Worm (Caenorhabditis elegans) whole organism, late embryonic: ENCODE data around the gene F56A11.6.

Experiments
- C08G9.2 ChIP-seq: sonication (generic microtip); optimal IDR thresholded peaks from 2 replicates; lab custom pipeline; 2016; ENCODE audit warnings: mild to moderate bottlenecking, missing genetic modification characterization, moderate library complexity, missing compliant biosample characterization
- F13H6.1 ChIP-seq: sonication (generic microtip); optimal IDR thresholded peaks from 2 replicates; lab custom pipeline; 2016; ENCODE audit warnings: missing genetic modification characterization, missing compliant biosample characterization
- T23F11.4 ChIP-seq: fragments of 200-800 bp; sonication (Bioruptor generic); optimal IDR thresholded peaks from 2 replicates; lab custom pipeline; 2018; ENCODE audit warnings: mild to moderate bottlenecking, missing genetic modification characterization, missing compliant biosample characterization
- Y22D7AL.16 ChIP-seq: sonication (generic microtip); optimal IDR thresholded peaks from 2 replicates; lab custom pipeline; 2016; ENCODE audit warnings: missing genetic modification characterization, missing compliant biosample characterization
- ahr-1 ChIP-seq: sonication (generic microtip); optimal IDR thresholded peaks from 2 replicates; lab custom pipeline; 2016; ENCODE audit warnings: missing genetic modification characterization, missing compliant biosample characterization
- ceh-19 ChIP-seq: fragments of 200-800 bp; sonication (Bioruptor generic); optimal IDR thresholded peaks from 2 replicates; lab custom pipeline; 2018; ENCODE audit warnings: mild to moderate bottlenecking, missing genetic modification characterization, missing compliant biosample characterization
- ceh-2 ChIP-seq: sonication (generic microtip); optimal IDR thresholded peaks from 2 replicates; lab custom pipeline; 2016; ENCODE audit warnings: missing genotype, missing genetic modification characterization, missing compliant biosample characterization
- ceh-30 ChIP-seq: fragments of 150-350 bp; optimal IDR thresholded peaks from 2 replicates; lab custom pipeline; 2014; ENCODE audit warnings: missing biosample characterization, missing genetic modification characterization
- ceh-31 ChIP-seq: sonication (generic microtip); optimal IDR thresholded peaks from 2 replicates; lab custom pipeline; 2016; ENCODE audit warnings: missing genetic modification characterization, missing compliant biosample characterization
- ceh-34 ChIP-seq: sonication (generic microtip); optimal IDR thresholded peaks from 2 replicates; lab custom pipeline; 2016; ENCODE audit warnings: mild to moderate bottlenecking, missing genetic modification characterization, missing compliant biosample characterization
- ceh-6 ChIP-seq: fragments of 200-800 bp; sonication (Bioruptor generic); optimal IDR thresholded peaks from 2 replicates; lab custom pipeline; 2018; ENCODE audit warnings: mild to moderate bottlenecking, missing genetic modification characterization, missing compliant biosample characterization
- ceh-9 ChIP-seq: sonication (generic microtip); optimal IDR thresholded peaks from 2 replicates; lab custom pipeline; 2016; ENCODE audit warnings: mild to moderate bottlenecking, missing genetic modification characterization, inconsistent platforms, missing compliant biosample characterization
- dve-1 ChIP-seq: sonication (generic microtip); optimal IDR thresholded peaks from 2 replicates; lab custom pipeline; 2017; ENCODE audit warnings: antibody characterized with exemption, mild to moderate bottlenecking, missing genetic modification characterization, missing compliant biosample characterization
- elt-2 ChIP-seq: sonication (generic microtip); optimal IDR thresholded peaks from 2 replicates; lab custom pipeline; 2016; ENCODE audit warnings: missing genetic modification reagents, missing genetic modification characterization, missing compliant biosample characterization
- elt-4 ChIP-seq: sonication (generic microtip); optimal IDR thresholded peaks from 2 replicates; lab custom pipeline; 2016; ENCODE audit warnings: missing genetic modification characterization, missing compliant biosample characterization
- fax-1 ChIP-seq: sonication (generic microtip); optimal IDR thresholded peaks from 2 replicates; lab custom pipeline; 2016; ENCODE audit warnings: missing genotype, missing genetic modification characterization, missing compliant biosample characterization
- fkh-10 ChIP-seq: fragments of 150-350 bp; optimal IDR thresholded peaks from 2 replicates; lab custom pipeline; 2014; ENCODE audit warnings: missing biosample characterization, missing genetic modification reagents, missing genetic modification characterization
- hlh-13 ChIP-seq: fragments of 200-800 bp; sonication (Bioruptor generic); optimal IDR thresholded peaks from 2 replicates; lab custom pipeline; 2018; ENCODE audit warnings: mild to moderate bottlenecking, missing genetic modification characterization, missing compliant biosample characterization
- hlh-15 ChIP-seq: sonication (generic microtip); optimal IDR thresholded peaks from 2 replicates; lab custom pipeline; 2016; ENCODE audit warnings: missing genetic modification characterization, missing compliant biosample characterization
- hlh-6 ChIP-seq: sonication (generic microtip); optimal IDR thresholded peaks from 2 replicates; lab custom pipeline; 2016; ENCODE audit warnings: missing genotype, missing genetic modification characterization, missing compliant biosample characterization
- hlh-8 ChIP-seq: sonication (generic microtip); optimal IDR thresholded peaks from 2 replicates; lab custom pipeline; 2016; ENCODE audit warnings: missing genotype, missing genetic modification characterization, missing compliant biosample characterization
- lim-6 ChIP-seq: sonication (generic microtip); optimal IDR thresholded peaks from 2 replicates; lab custom pipeline; 2016; ENCODE audit warnings: missing genetic modification characterization, missing compliant biosample characterization
- madf-2 ChIP-seq: sonication (generic microtip); optimal IDR thresholded peaks from 2 replicates; lab custom pipeline; 2017; ENCODE audit warnings: missing genetic modification characterization, missing compliant biosample characterization
- nfya-1 ChIP-seq: sonication (generic microtip); optimal IDR thresholded peaks from 2 replicates; lab custom pipeline; 2017; ENCODE audit warnings: missing genetic modification characterization, mild to moderate bottlenecking, missing compliant biosample characterization, antibody characterized with exemption, moderate library complexity
- nhr-11 ChIP-seq: fragments of 150-350 bp; optimal IDR thresholded peaks from 2 replicates; lab custom pipeline; 2014; ENCODE audit warnings: missing biosample characterization, missing genetic modification characterization
- nhr-232 ChIP-seq: sonication (generic microtip); optimal IDR thresholded peaks from 2 replicates; lab custom pipeline; 2016; ENCODE audit warnings: missing genetic modification characterization, missing compliant biosample characterization
- npax-4 ChIP-seq: sonication (generic microtip); optimal IDR thresholded peaks from 2 replicates; lab custom pipeline; 2016; ENCODE audit warnings: missing genetic modification characterization, missing compliant biosample characterization
- pag-3 ChIP-seq: sonication (generic microtip); optimal IDR thresholded peaks from 2 replicates; lab custom pipeline; 2016; ENCODE audit warnings: missing compliant biosample characterization, missing genetic modification characterization, borderline replicate concordance
- pat-9 ChIP-seq: fragments of 200-800 bp; sonication (Bioruptor generic); optimal IDR thresholded peaks from 2 replicates; lab custom pipeline; 2018; ENCODE audit warnings: mild to moderate bottlenecking, missing genetic modification characterization, moderate library complexity, missing compliant biosample characterization
- pax-1 ChIP-seq: fragments of 150-350 bp; optimal IDR thresholded peaks from 2 replicates; lab custom pipeline; 2014; ENCODE audit warnings: missing biosample characterization, missing genetic modification characterization
- pha-2 ChIP-seq: sonication (generic microtip); optimal IDR thresholded peaks from 2 replicates; lab custom pipeline; 2017; ENCODE audit warnings: mild to moderate bottlenecking, missing genetic modification characterization, missing compliant biosample characterization
- pqm-1 ChIP-seq: sonication (generic microtip); optimal IDR thresholded peaks from 2 replicates; lab custom pipeline; 2016; ENCODE audit warnings: missing genetic modification characterization, missing compliant biosample characterization
- ref-2 ChIP-seq: sonication (generic microtip); optimal IDR thresholded peaks from 2 replicates; lab custom pipeline; 2016; ENCODE audit warnings: missing genetic modification characterization, missing compliant biosample characterization
- rnt-1 ChIP-seq: sonication (generic microtip); optimal IDR thresholded peaks from 2 replicates; lab custom pipeline; 2016; ENCODE audit warnings: missing genetic modification characterization, missing compliant biosample characterization
- syd-9 ChIP-seq: sonication (generic microtip); optimal IDR thresholded peaks from 2 replicates; lab custom pipeline; 2016; ENCODE audit warnings: mild to moderate bottlenecking, missing genetic modification characterization, moderate library complexity, missing compliant biosample characterization
- unc-42 ChIP-seq: sonication (generic microtip); optimal IDR thresholded peaks from 2 replicates; lab custom pipeline; 2016; ENCODE audit warnings: missing genotype, missing genetic modification characterization, missing compliant biosample characterization
- unc-55 ChIP-seq: sonication (generic microtip); optimal IDR thresholded peaks from 2 replicates; lab custom pipeline; 2017; ENCODE audit warnings: missing biosample characterization, missing genetic modification reagents, missing genetic modification characterization
- unc-86 ChIP-seq: sonication (generic microtip); optimal IDR thresholded peaks from 2 replicates; lab custom pipeline; 2016; ENCODE audit warnings: missing genetic modification characterization, missing compliant biosample characterization
- zip-5 ChIP-seq: sonication (generic microtip); optimal IDR thresholded peaks from 2 replicates; lab custom pipeline; 2016; ENCODE audit warnings: missing genetic modification characterization, missing compliant biosample characterization

Gene F56A11.6

ce11 chrIV:582130-582529 lies at the start of gene F56A11.6:
F56A11.6 (minus strand) TSS chrIV:582230.
- no peak for TF ChIP-seq hlh-13
- no peak for TF ChIP-seq ahr-1 (tag; lab: Kevin White, UChicago)
- no peak for TF ChIP-seq C08G9.2 (tag; lab: Kevin White, UChicago)
- no peak for TF ChIP-seq dve-1 (tag; lab: Kevin White, UChicago)
- no peak for TF ChIP-seq hlh-6 (tag; lab: Kevin White, UChicago)
- no peak for TF ChIP-seq lim-6 (tag; lab: Kevin White, UChicago)
- TF ChIP-seq ceh-2 (tag; lab: Kevin White, UChicago): no peak
- no peak for TF ChIP-seq ceh-31 (tag; lab: Kevin White, UChicago)
- no peak for TF ChIP-seq Y22D7AL.16 (tag; lab: Kevin White, UChicago)
- no peak for TF ChIP-seq pat-9 (tag; lab: Kevin White, UChicago)

ce11 chrIV:630598-630997 lies 48.6 kb upstream of the F56A11.6 start:
- TF ChIP-seq fkh-10 (GFP tag; lab: Kevin White, UChicago): no peak
- TF ChIP-seq ref-2 (tag; lab: Kevin White, UChicago): no peak
- TF ChIP-seq rnt-1: no peak
- TF ChIP-seq madf-2 (tag; lab: Kevin White, UChicago): no peak
- TF ChIP-seq unc-86: no peak
- no peak for TF ChIP-seq nhr-11 (tag; lab: Kevin White, UChicago)
- TF ChIP-seq nfya-1 (tag; lab: Kevin White, UChicago): no peak
- no peak for TF ChIP-seq hlh-15
- no peak for TF ChIP-seq C08G9.2 (tag; lab: Kevin White, UChicago)
- TF ChIP-seq ceh-19 (GFP tag; lab: Kevin White, UChicago): no peak
- TF ChIP-seq ceh-2 (tag; lab: Kevin White, UChicago): no peak

- TF ChIP-seq unc-55 (GFP tag; lab: Kevin White, UChicago) (no peak), fax-1 (tag; lab: Kevin White, UChicago) (no peak), ceh-31 (tag; lab: Kevin White, UChicago) (no peak), pqm-1 (tag; lab: Kevin White, UChicago) (no peak), zip-5 (no peak), ceh-30 (tag; lab: Kevin White, UChicago) (no peak), ahr-1 (tag; lab: Kevin White, UChicago) (no peak), madf-2 (tag; lab: Kevin White, UChicago) (no peak), pag-3 (tag; lab: Kevin White, UChicago) (no peak), hlh-15 (no peak), elt-4 (tag; lab: Kevin White, UChicago) (no peak), F13H6.1 (tag; lab: Kevin White, UChicago) (no peak)
These were observed 45.2 kb upstream of the F56A11.6 start, which contains the start of gene nhr-76 for ce11 chrIV:627237-627636. nhr-76 (plus strand) TSS chrIV:627537.

- TF ChIP-seq syd-9 (tag; lab: Kevin White, UChicago) (no peak), rnt-1 (no peak)
These were observed 44.0 kb upstream of the F56A11.6 start for ce11 chrIV:625947-626548.

- TF ChIP-seq ahr-1 (tag; lab: Kevin White, UChicago): no peak
- no peak for TF ChIP-seq ceh-34 (tag; lab: Kevin White, UChicago)
- no peak for TF ChIP-seq pax-1
- no peak for TF ChIP-seq hlh-8 (tag; lab: Kevin White, UChicago)
- TF ChIP-seq, all 69 proteins: peak for 0
These were observed 41.8 kb upstream of the F56A11.6 start for ce11 chrIV:623876-624275.

ce11 chrIV:622989-623388 lies 41.0 kb upstream of the F56A11.6 start:
- TF ChIP-seq elt-4 (tag; lab: Kevin White, UChicago) (no peak), dve-1 (tag; lab: Kevin White, UChicago) (no peak), zip-5 (no peak), ceh-6 (GFP tag; lab: Kevin White, UChicago) (no peak), unc-42 (tag; lab: Kevin White, UChicago) (no peak), T23F11.4 (GFP tag; lab: Kevin White, UChicago) (no peak), ceh-9 (no peak), npax-4 (tag; lab: Kevin White, UChicago) (no peak), ceh-31 (tag; lab: Kevin White, UChicago) (no peak), syd-9 (tag; lab: Kevin White, UChicago) (no peak), C08G9.2 (tag; lab: Kevin White, UChicago) (no peak), pha-2 (tag; lab: Kevin White, UChicago) (no peak), nhr-232 (no peak), ceh-34 (tag; lab: Kevin White, UChicago) (no peak), elt-2 (tag; lab: Kevin White, UChicago) (no peak)
